Fruit fly (Drosophila melanogaster) whole organism, embryonic: ENCODE measurements around the gene dgrn.

Source experiments
- Adf1 ChIP-seq: fragments of 200-800 bp; sonication (Bioruptor generic); IDR thresholded peaks from 2 replicates; pipeline ENCODE4 v1.3.6; 2022; ENCODE audit warnings: missing biosample characterization, missing genetic modification characterization
- CG10274 ChIP-seq: fragments of 200-800 bp; sonication (Bioruptor generic); optimal IDR thresholded peaks from 3 replicates; lab custom pipeline; 2017; ENCODE audit warnings: missing biosample characterization, mild to moderate bottlenecking, missing genetic modification characterization
- CG10543 ChIP-seq: fragments of 200-800 bp; sonication (Bioruptor generic); optimal IDR thresholded peaks from 3 replicates; lab custom pipeline; 2017; ENCODE audit warnings: missing biosample characterization, mild to moderate bottlenecking, missing genetic modification characterization, moderate library complexity
- CG11456 ChIP-seq: fragments of 200-800 bp; sonication (Bioruptor generic); IDR thresholded peaks from 3 replicates; pipeline ENCODE4 v1.3.6; 2022; ENCODE audit warnings: missing biosample characterization, missing genetic modification characterization
- CG12744 ChIP-seq: fragments of 200-800 bp; sonication (Bioruptor generic); optimal IDR thresholded peaks from 2 replicates; lab custom pipeline; 2016; ENCODE audit warnings: missing biosample characterization, missing genetic modification characterization
- CG13123 ChIP-seq: fragments of 200-800 bp; sonication (Bioruptor generic); optimal IDR thresholded peaks from 2 replicates; lab custom pipeline; 2016; ENCODE audit warnings: missing biosample characterization, missing genetic modification characterization
- CG13775 ChIP-seq: fragments of 200-800 bp; sonication (Bioruptor generic); optimal IDR thresholded peaks from 3 replicates; lab custom pipeline; 2017; ENCODE audit warnings: missing biosample characterization, mild to moderate bottlenecking, missing genetic modification characterization
- CG13894 ChIP-seq: fragments of 200-800 bp; sonication (Bioruptor generic); optimal IDR thresholded peaks from 3 replicates; lab custom pipeline; 2018; ENCODE audit warnings: missing biosample characterization, mild to moderate bottlenecking, missing genetic modification characterization, moderate library complexity
- CG14710 ChIP-seq: fragments of 200-800 bp; sonication (Bioruptor generic); optimal IDR thresholded peaks from 3 replicates; lab custom pipeline; 2019; ENCODE audit warnings: missing biosample characterization, mild to moderate bottlenecking, missing genetic modification characterization, moderate library complexity
- CG15073 ChIP-seq: fragments of 200-800 bp; sonication (Bioruptor generic); optimal IDR thresholded peaks from 2 replicates; lab custom pipeline; 2016; ENCODE audit warnings: missing biosample characterization, missing genetic modification characterization
- CG18599 ChIP-seq: fragments of 200-800 bp; sonication (Bioruptor generic); optimal IDR thresholded peaks from 3 replicates; lab custom pipeline; 2017; ENCODE audit warnings: missing biosample characterization, missing genetic modification characterization, mild to moderate bottlenecking, moderate library complexity, missing genetic modification reagents
- CG2678 ChIP-seq: fragments of 200-800 bp; sonication (Bioruptor generic); optimal IDR thresholded peaks from 3 replicates; lab custom pipeline; 2019; ENCODE audit warnings: missing biosample characterization, mild to moderate bottlenecking, missing genetic modification characterization, moderate library complexity
- CG2875 ChIP-seq: fragments of 200-800 bp; sonication (Bioruptor generic); optimal IDR thresholded peaks from 2 replicates; lab custom pipeline; 2017; ENCODE audit warnings: missing biosample characterization, mild to moderate bottlenecking, missing genetic modification characterization, missing genetic modification reagents
- CG34376 ChIP-seq: fragments of 200-800 bp; sonication (Bioruptor generic); optimal IDR thresholded peaks from 2 replicates; lab custom pipeline; 2018; ENCODE audit warnings: missing biosample characterization, mild to moderate bottlenecking, missing genetic modification characterization
- CG6813 ChIP-seq: fragments of 200-800 bp; sonication (Bioruptor generic); optimal IDR thresholded peaks from 2 replicates; lab custom pipeline; 2017; ENCODE audit warnings: missing biosample characterization, missing genetic modification characterization, mild to moderate bottlenecking, moderate library complexity, missing genetic modification reagents
- CG7271 ChIP-seq: fragments of 200-800 bp; sonication (Bioruptor generic); optimal IDR thresholded peaks from 2 replicates; lab custom pipeline; 2018; ENCODE audit warnings: missing biosample characterization, mild to moderate bottlenecking, missing genetic modification characterization, moderate library complexity
- CG7987 ChIP-seq: fragments of 200-800 bp; sonication (Bioruptor generic); optimal IDR thresholded peaks from 2 replicates; lab custom pipeline; 2018; ENCODE audit warnings: missing biosample characterization, mild to moderate bottlenecking, missing genetic modification characterization, moderate library complexity
- CG8089 ChIP-seq: fragments of 200-800 bp; sonication (Bioruptor generic); optimal IDR thresholded peaks from 3 replicates; lab custom pipeline; 2016; ENCODE audit warnings: missing biosample characterization, missing genetic modification characterization
- CG8388 ChIP-seq: fragments of 200-800 bp; sonication (Bioruptor generic); optimal IDR thresholded peaks from 2 replicates; lab custom pipeline; 2019; ENCODE audit warnings: missing biosample characterization, mild to moderate bottlenecking, missing genetic modification characterization, moderate library complexity
- Dref ChIP-seq: fragments of 200-800 bp; sonication (Bioruptor generic); IDR thresholded peaks from 2 replicates; pipeline ENCODE4 v1.3.6; 2022; ENCODE audit warnings: missing biosample characterization, missing genetic modification characterization
- Hand ChIP-seq: fragments of 200-800 bp; sonication (Bioruptor generic); optimal IDR thresholded peaks from 2 replicates; lab custom pipeline; 2017; ENCODE audit warnings: mild to moderate bottlenecking, missing biosample characterization, missing genetic modification reagents, missing genetic modification characterization
- Hey ChIP-seq: fragments of 200-800 bp; sonication (Bioruptor generic); optimal IDR thresholded peaks from 3 replicates; lab custom pipeline; 2018; ENCODE audit warnings: missing biosample characterization, mild to moderate bottlenecking, missing genetic modification characterization
- Hmx ChIP-seq: fragments of 200-800 bp; sonication (Bioruptor generic); optimal IDR thresholded peaks from 2 replicates; lab custom pipeline; 2016; ENCODE audit warnings: missing biosample characterization, missing genetic modification characterization
- Lpt ChIP-seq: fragments of >200 bp; optimal IDR thresholded peaks from 2 replicates; lab custom pipeline; 2018; ENCODE audit warnings: missing biosample characterization, missing genetic modification characterization
- NFAT ChIP-seq: fragments of 200-800 bp; sonication (Bioruptor generic); IDR thresholded peaks from 2 replicates; pipeline ENCODE4 v1.3.6; 2022; ENCODE audit warnings: missing biosample characterization, missing genetic modification characterization
- Vsx1 ChIP-seq: fragments of 200-800 bp; sonication (Bioruptor generic); optimal IDR thresholded peaks from 2 replicates; lab custom pipeline; 2017; ENCODE audit warnings: missing biosample characterization, mild to moderate bottlenecking, missing genetic modification characterization, missing genetic modification reagents
- ap ChIP-seq: fragments of 200-800 bp; sonication (Bioruptor generic); IDR thresholded peaks from 2 replicates; pipeline ENCODE4 v1.3.6; 2022; ENCODE audit warnings: missing biosample characterization, missing genetic modification characterization
- ara ChIP-seq: fragments of 200-800 bp; sonication (Bioruptor generic); IDR thresholded peaks from 2 replicates; pipeline ENCODE4 v1.3.6; 2022; ENCODE audit warnings: missing biosample characterization, missing genetic modification characterization
- bcd ChIP-seq: fragments of 200-800 bp; sonication (Bioruptor generic); optimal IDR thresholded peaks from 2 replicates; lab custom pipeline; 2017; ENCODE audit warnings: missing biosample characterization, mild to moderate bottlenecking, missing genetic modification characterization
- corto ChIP-seq: fragments of 200-800 bp; sonication (Bioruptor generic); optimal IDR thresholded peaks from 2 replicates; lab custom pipeline; 2016; ENCODE audit warnings: missing biosample characterization, mild to moderate bottlenecking, missing genetic modification characterization, moderate library complexity
- cwo ChIP-seq: fragments of 200-800 bp; sonication (Bioruptor generic); optimal IDR thresholded peaks from 3 replicates; lab custom pipeline; 2017; ENCODE audit warnings: missing biosample characterization, missing genetic modification characterization, mild to moderate bottlenecking, moderate library complexity, missing genetic modification reagents
- ems ChIP-seq: fragments of 200-800 bp; sonication (Bioruptor generic); optimal IDR thresholded peaks from 3 replicates; lab custom pipeline; 2016; ENCODE audit warnings: missing biosample characterization, missing genetic modification characterization
- esg ChIP-seq: fragments of 200-800 bp; sonication (Bioruptor generic); conservative IDR thresholded peaks from 2 replicates; pipeline ENCODE4 v1.3.6; 2022; ENCODE audit warnings: missing biosample characterization, missing genetic modification characterization
- exex ChIP-seq: fragments of 200-800 bp; sonication (Bioruptor generic); optimal IDR thresholded peaks from 4 replicates; lab custom pipeline; 2018; ENCODE audit warnings: missing biosample characterization, mild to moderate bottlenecking, missing genetic modification characterization, moderate library complexity
- fd96Cb ChIP-seq: fragments of 200-800 bp; sonication (Bioruptor generic); optimal IDR thresholded peaks from 2 replicates; lab custom pipeline; 2018; ENCODE audit warnings: missing biosample characterization, mild to moderate bottlenecking, missing genetic modification characterization, moderate library complexity
- ftz-f1 ChIP-seq: fragments of 200-800 bp; sonication (Bioruptor generic); optimal IDR thresholded peaks from 2 replicates; lab custom pipeline; 2016; ENCODE audit warnings: missing biosample characterization, missing genetic modification characterization
- grn ChIP-seq: fragments of 200-800 bp; sonication (Bioruptor generic); optimal IDR thresholded peaks from 3 replicates; lab custom pipeline; 2017; ENCODE audit warnings: missing biosample characterization, missing genetic modification characterization
- gro ChIP-seq: fragments of 200-800 bp; sonication (Bioruptor generic); optimal IDR thresholded peaks from 2 replicates; lab custom pipeline; 2016; ENCODE audit warnings: missing biosample characterization, missing genetic modification characterization
- ken ChIP-seq: fragments of 200-800 bp; sonication (Bioruptor generic); IDR thresholded peaks from 3 replicates; pipeline ENCODE4 v1.3.6; 2022; ENCODE audit warnings: missing biosample characterization, missing genetic modification characterization
- pita ChIP-seq: fragments of 200-800 bp; sonication (Bioruptor generic); optimal IDR thresholded peaks from 2 replicates; lab custom pipeline; 2017; ENCODE audit warnings: missing biosample characterization, mild to moderate bottlenecking, missing genetic modification characterization
- seq ChIP-seq: fragments of 200-800 bp; sonication (Bioruptor generic); IDR thresholded peaks from 2 replicates; pipeline ENCODE4 v1.3.6; 2022; ENCODE audit warnings: missing biosample characterization, missing genetic modification characterization
- sim ChIP-seq: fragments of 200-800 bp; sonication (Bioruptor generic); IDR thresholded peaks from 2 replicates; pipeline ENCODE4 v1.3.6; 2022; ENCODE audit warnings: missing biosample characterization, missing genetic modification characterization
- sug ChIP-seq: fragments of 200-800 bp; optimal IDR thresholded peaks from 2 replicates; lab custom pipeline; 2019; ENCODE audit warnings: missing biosample characterization, mild to moderate bottlenecking, missing genetic modification characterization, moderate library complexity
- unpg ChIP-seq: fragments of 200-800 bp; sonication (Bioruptor generic); optimal IDR thresholded peaks from 3 replicates; lab custom pipeline; 2018; ENCODE audit warnings: missing biosample characterization, mild to moderate bottlenecking, missing genetic modification characterization, moderate library complexity
- vnd ChIP-seq: fragments of 200-800 bp; sonication (Bioruptor generic); IDR thresholded peaks from 3 replicates; pipeline ENCODE4 v1.3.6; 2022; ENCODE audit warnings: missing biosample characterization, missing genetic modification characterization; ENCODE audit not compliant: partially characterized antibody
- zf30C ChIP-seq: fragments of 200-800 bp; sonication (Bioruptor generic); optimal IDR thresholded peaks from 3 replicates; lab custom pipeline; 2018; ENCODE audit warnings: missing biosample characterization, mild to moderate bottlenecking, missing genetic modification characterization
- zfh1 ChIP-seq: fragments of 200-800 bp; sonication (Bioruptor generic); IDR thresholded peaks from 3 replicates; pipeline ENCODE4 v1.3.6; 2022; ENCODE audit warnings: missing biosample characterization, missing genetic modification characterization

The dgrn gene

DNA sequence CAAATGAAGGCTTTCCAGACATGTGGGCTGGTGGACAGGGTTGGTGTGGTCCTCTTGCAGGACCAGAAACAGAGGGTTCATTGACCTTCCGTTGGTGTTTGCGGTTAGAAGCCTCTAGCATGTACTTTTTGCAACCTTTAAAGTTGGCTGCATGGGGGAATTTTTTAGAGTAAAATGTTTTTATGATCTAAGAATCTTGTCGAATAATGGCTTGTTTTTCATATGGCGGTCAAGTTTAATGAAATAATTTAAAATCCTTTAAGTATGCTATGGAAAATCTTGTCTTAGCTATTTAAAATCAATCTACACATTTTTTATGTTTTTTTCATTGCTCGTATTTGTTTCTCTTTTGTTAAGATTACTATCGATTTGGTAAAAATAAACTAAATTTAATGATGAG, 5.3 kb downstream of the dgrn start, which contains the start of gene glob3:
Gene glob3 (plus strand): TSS at position 301 of the 400 bp plus-strand sequence.
- TF ChIP-seq zfh1 (GFP tag; lab: Robert Waterston, UW), result no peak
- TF ChIP-seq Lpt (GFP tag; lab: Kevin White, UChicago), result no peak
- no peak for TF ChIP-seq CG12744 (GFP tag; lab: Kevin White, UChicago)
- TF ChIP-seq ara (GFP tag; lab: Robert Waterston, UW), result no peak
- no peak for TF ChIP-seq ken (GFP tag; lab: Robert Waterston, UW)
- TF ChIP-seq CG11456 (GFP tag; lab: Robert Waterston, UW), result no peak
- no peak for TF ChIP-seq zf30C (GFP tag; lab: Kevin White, UChicago)
- no peak for TF ChIP-seq CG15073 (GFP tag; lab: Kevin White, UChicago)
- TF ChIP-seq Hand, result no peak
- TF ChIP-seq ems (GFP tag; lab: Kevin White, UChicago), result no peak
- TF ChIP-seq, all 482 proteins: peak for 0

DNA sequence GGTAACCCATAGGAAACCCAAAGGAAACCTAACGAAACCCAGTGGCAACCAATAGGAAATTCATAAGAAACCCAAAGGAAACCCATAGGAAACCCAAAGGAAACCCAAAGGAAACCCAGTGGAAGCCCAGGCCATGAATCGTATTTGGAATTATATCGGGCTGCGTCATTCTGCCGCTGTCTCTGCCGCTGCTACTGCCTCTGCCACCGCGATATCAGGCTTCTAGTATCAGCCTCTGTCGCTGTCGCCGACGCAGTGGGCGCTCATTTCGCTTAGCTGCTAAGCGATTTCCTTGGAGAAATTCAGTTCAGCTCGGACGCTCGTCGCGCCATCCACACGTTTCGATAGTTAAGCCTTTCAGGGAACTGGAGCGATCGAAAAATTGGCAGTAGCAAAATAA, 6.9 kb downstream of the dgrn start, which contains the start of gene CG1208:
Gene CG1208 (plus strand): TSS at position 301 of the 400 bp plus-strand sequence.
- TF ChIP-seq ap (no peak), pita (GFP tag; lab: Kevin White, UChicago) (no peak), gro (GFP tag; lab: Kevin White, UChicago) (no peak), CG10274 (GFP tag; lab: Kevin White, UChicago) (no peak), CG2875 (no peak), unpg (no peak), Dref (no peak), bcd (GFP tag; lab: Kevin White, UChicago) (no peak), CG6813 (GFP tag; lab: Kevin White, UChicago) (no peak), sim (no peak), NFAT (GFP tag; lab: Robert Waterston, UW) (0 out of 2 replicates have a peak, but pooled peaks have one; percentile 5), CG14710 (tag; lab: Kevin White, UChicago) (no peak), CG8089 (GFP tag; lab: Kevin White, UChicago) (no peak), CG13775 (no peak), Hmx (no peak), Adf1 (peak; percentile 86), CG7271 (no peak), CG2678 (tag; lab: Kevin White, UChicago) (no peak), fd96Cb (no peak), sug (tag; lab: Kevin White, UChicago) (peak; percentile 2), CG13123 (GFP tag; lab: Kevin White, UChicago) (no peak)

DNA sequence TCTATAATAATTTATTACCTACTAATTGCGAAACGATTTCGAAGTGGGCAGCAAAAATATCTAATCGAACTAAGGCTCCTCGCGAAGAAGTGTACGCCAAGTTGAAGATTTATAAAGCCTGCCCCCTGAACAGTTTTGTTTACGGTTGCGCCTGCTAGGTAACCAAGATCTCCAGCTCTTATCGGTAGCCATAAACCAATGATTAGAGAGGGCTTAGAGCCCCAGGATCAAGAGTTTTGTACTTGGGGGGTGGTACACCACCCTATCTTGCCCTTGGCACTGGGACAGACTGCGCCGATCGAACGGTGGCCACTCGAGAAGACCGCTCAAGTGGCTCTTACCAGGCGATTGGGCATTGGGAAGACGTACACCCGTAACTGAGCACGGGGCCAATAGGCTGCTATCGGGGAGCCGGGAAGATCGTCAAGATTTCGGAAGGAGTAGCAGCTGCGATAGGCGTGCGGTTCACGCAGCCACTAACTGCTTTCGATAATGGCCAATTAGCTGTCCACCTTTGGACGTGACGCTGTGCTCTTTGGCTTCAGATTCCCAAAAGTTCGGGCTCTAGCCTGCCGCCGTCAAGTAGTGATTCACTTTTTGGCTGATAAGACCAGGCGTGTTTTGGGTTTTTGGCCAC, 8.0 kb downstream of the dgrn start:
- TF ChIP-seq NFAT (GFP tag; lab: Robert Waterston, UW) (0 out of 2 replicates have a peak, but pooled peaks have one; percentile 10), CG8388 (GFP tag; lab: Kevin White, UChicago) (no peak), CG34376 (GFP tag; lab: Kevin White, UChicago) (peak; percentile 86), Hey (tag; lab: Kevin White, UChicago) (peak; percentile 85), sug (tag; lab: Kevin White, UChicago) (peak; percentile 96), CG13894 (no peak), vnd (peak; percentile 58), seq (GFP tag; lab: Robert Waterston, UW) (no peak), exex (tag; lab: Kevin White, UChicago) (peak; percentile 87), esg (GFP tag; lab: Robert Waterston, UW) (no peak), ftz-f1 (peak; percentile 23), CG18599 (GFP tag; lab: Kevin White, UChicago) (peak; percentile 53), corto (no peak), Adf1 (peak; percentile 6; the same call in 1 of the 2 replicates), CG10543 (GFP tag; lab: Kevin White, UChicago) (peak; percentile 21), cwo (peak; percentile 70), grn (GFP tag; lab: Kevin White, UChicago) (peak; percentile 75), Vsx1 (GFP tag; lab: Kevin White, UChicago) (peak; percentile 24), CG7987 (GFP tag; lab: Kevin White, UChicago) (peak; percentile 49)
